Fruit fly (Drosophila melanogaster) Kc167 (cell line): Measurements from ENCODE around the gene CG16824.

ENCODE experiments used
- Myc ChIP-seq: fragments of >200 bp; optimal IDR thresholded peaks from 2 replicates; lab custom pipeline; 2017; ENCODE audit warnings: missing external identifiers
- Sin3A ChIP-seq: fragments of >200 bp; optimal IDR thresholded peaks from 2 replicates; lab custom pipeline; 2018; ENCODE audit warnings: missing external identifiers
- h ChIP-seq: fragments of >200 bp; optimal IDR thresholded peaks from 3 replicates; lab custom pipeline; 2018; ENCODE audit warnings: missing external identifiers
- insv ChIP-seq: fragments of >200 bp; optimal IDR thresholded peaks from 3 replicates; lab custom pipeline; 2018; ENCODE audit warnings: missing external identifiers
- psq ChIP-seq: fragments of >200 bp; optimal IDR thresholded peaks from 2 replicates; lab custom pipeline; 2017; ENCODE audit warnings: missing external identifiers
- ttk ChIP-seq: sonication (Bioruptor generic); optimal IDR thresholded peaks from 2 replicates; lab custom pipeline; 2017; ENCODE audit warnings: missing external identifiers

CG16824 gene

DNA sequence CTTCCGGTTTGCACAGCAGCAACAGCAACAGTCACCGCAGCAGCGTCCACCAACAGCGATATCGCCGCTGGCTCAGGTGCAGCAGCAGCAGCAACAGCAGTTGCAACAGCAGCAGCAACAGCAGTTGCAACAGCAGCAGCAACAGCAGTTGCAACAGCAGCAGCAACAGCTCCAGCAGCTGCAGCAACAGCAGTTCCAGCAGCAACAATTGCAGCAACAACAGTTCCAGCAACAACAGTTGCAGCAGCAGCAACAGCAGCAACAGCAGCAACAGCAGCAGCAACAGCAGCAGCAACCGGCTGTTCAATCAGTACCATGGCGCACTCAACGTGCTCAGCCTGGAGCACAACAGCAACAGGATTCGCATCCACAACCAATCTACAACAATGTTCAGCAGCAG, 20.3 kb upstream of the CG16824 start:
- TF ChIP-seq insv (lab: Kevin White, UChicago), result no peak
- TF ChIP-seq ttk (lab: Kevin White, UChicago), result no peak
- no peak for TF ChIP-seq Sin3A (lab: Kevin White, UChicago)
- TF ChIP-seq psq (lab: Kevin White, UChicago), result no peak
- no peak for TF ChIP-seq Myc (lab: Kevin White, UChicago)
- no peak for TF ChIP-seq h

DNA sequence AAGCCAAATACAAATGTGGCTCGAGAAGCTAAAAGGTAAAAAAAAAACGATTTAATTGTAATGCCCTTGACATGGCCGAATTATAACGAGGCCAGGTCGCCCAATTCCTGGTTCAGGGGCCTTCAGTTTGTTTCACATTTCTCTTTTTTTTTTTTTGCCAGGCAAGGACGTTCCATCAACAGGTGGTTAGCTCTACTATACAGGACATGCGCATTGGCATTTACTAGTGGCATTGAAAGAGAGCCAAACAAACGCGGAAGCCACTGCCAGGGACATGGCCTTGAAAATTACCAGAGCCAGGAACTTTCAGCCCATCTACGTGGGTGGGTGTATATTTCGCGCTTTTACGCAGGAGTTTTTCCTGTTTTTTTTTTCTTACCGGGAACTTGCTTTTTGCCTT, 7.0 kb upstream of the CG16824 start:
- TF ChIP-seq h (no peak), Sin3A (lab: Kevin White, UChicago) (no peak), Myc (lab: Kevin White, UChicago) (no peak), ttk (lab: Kevin White, UChicago) (no peak), insv (lab: Kevin White, UChicago) (no peak), psq (lab: Kevin White, UChicago) (no peak)

DNA sequence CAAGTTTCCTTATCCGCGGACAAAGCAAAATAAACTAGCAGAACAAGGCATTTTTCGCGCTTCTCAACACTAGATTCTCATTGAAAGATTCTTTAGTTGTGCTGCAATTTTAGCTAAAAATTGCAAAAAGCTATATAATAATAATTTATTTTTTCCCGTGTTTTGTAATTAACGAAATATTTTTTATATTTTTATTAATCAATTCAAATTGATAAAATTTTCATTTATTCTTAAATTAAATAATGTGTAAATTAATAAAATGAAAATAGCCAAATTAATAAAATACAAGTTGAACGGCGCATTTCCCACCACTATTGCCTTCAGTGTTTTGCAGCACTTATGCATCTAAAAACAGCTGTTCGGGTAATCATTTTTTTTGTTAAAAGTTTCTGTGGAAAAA, 6.4 kb upstream of the CG16824 start, which contains the start of the genes Drep4 and Uvrag:
Gene Drep4 (minus strand): TSS at position 7 of the 400 bp plus-strand sequence.
Gene Uvrag (plus strand): TSS at position 322 of the 400 bp plus-strand sequence.
- TF ChIP-seq Sin3A (lab: Kevin White, UChicago) (no peak), psq (lab: Kevin White, UChicago) (no peak), ttk (lab: Kevin White, UChicago) (no peak), insv (lab: Kevin White, UChicago) (no peak), Myc (lab: Kevin White, UChicago) (no peak), h (no peak)

DNA sequence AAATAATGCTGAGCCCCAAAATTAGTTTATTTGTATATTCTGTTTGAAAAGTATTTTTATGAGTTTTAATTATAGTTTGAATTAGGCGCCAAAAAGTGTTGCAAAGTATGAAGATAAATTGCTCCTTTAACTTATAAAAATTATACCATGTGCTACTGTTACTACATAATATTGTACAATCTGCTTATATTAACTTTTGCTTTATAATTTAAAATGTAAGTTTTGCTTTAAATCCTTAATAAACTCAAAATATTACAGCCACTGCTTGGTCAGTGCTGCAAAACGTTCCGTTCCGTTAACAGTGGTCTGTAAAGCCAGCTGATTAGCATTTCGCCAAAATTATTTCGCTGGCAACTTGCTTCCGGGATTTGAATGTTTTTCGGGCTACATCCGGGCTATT, 3.1 kb upstream of the CG16824 start, which contains the start of gene CG31729:
Gene CG31729 (plus strand): TSS at position 309 of the 400 bp plus-strand sequence.
- TF ChIP-seq Sin3A (lab: Kevin White, UChicago) (no peak), insv (lab: Kevin White, UChicago) (no peak), Myc (lab: Kevin White, UChicago) (no peak), h (no peak), psq (lab: Kevin White, UChicago) (no peak), ttk (lab: Kevin White, UChicago) (no peak)

DNA sequence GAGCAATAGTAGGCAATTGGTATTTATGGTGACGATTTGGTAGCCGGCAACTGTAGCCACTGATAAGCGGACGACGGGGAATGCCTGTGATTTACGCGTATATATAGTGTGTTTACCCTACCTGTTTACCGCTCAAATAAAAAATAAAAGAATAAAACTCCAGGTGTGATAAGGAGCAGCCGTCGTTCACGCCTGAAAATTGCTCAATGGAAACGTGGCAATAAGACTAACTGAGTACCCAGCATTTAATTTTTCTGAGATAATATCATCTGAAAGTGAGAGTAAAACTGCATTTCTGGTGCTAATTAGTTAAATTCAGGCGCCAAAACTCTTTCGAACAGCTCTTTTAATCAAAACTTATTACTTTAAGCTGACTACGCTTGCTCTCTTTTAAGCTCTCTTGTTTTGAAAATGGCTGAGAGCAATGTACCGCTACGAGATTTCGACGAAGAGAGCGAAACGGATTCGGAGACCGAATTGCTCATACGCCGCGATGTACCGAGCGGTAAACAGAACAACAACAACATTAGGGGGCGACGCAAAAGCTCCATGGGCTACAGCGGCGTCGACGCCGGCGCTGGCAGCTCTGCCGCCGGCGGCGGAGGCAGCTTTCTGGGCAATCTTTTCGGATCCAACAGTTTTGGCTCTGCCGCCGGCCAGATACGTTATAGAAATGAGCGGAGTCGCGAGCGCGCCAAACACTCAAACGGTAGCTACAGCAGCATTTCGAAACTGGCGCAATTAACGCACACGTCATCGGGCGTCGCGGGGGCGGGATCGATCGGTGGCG, 2.3 kb upstream of the CG16824 start:
- TF ChIP-seq Sin3A (lab: Kevin White, UChicago), result no peak
- no peak for TF ChIP-seq Myc (lab: Kevin White, UChicago)
- no peak for TF ChIP-seq h
- TF ChIP-seq insv (lab: Kevin White, UChicago), result no peak
- no peak for TF ChIP-seq ttk (lab: Kevin White, UChicago)
- no peak for TF ChIP-seq psq (lab: Kevin White, UChicago)

DNA sequence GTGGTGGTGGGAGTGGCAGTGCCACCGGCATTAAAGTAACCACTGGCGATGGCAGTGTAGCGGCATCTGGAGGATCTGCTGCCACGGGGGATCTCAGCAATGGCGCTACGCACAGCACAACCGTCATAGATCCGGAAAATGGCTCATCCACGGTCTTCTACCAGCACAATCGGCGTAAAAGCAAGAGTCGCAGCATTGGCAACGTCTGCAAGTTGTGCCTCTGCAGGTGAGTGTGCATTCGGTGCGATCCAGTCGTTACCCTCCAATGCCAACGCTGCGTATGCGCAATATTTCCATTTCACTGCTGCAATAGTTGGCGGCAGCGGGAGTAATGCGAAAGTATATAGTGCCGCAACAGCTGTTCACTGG, 1.8 kb upstream of the CG16824 start:
- TF ChIP-seq psq (lab: Kevin White, UChicago) (no peak), h (no peak), Myc (lab: Kevin White, UChicago) (no peak), Sin3A (lab: Kevin White, UChicago) (no peak)

DNA sequence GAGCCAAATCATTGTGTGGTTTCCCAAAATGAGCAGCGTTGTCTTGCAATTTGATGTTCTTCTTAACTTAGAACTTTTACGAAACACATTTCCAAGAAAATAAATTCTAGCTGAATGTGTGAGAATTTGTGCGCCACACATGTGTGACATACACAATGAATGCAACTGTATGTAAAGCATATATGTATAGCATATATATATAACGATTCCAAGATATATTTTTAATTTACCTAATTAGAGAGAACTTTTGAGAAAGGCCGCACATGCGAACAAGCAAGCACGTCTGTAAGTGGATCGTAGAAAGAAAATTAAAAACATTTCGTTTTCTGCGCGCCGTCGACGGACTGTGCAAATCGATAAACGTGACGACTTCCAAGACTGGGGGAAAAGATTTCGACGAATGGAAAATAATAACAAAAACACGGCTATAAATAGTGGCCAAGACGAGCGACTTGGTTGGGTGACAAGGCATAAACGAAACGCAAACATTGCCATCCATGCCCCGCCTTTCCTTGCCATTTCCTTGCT, 785 bp upstream of the CG16824 start:
- TF ChIP-seq Sin3A (lab: Kevin White, UChicago) (no peak), h (no peak)

DNA sequence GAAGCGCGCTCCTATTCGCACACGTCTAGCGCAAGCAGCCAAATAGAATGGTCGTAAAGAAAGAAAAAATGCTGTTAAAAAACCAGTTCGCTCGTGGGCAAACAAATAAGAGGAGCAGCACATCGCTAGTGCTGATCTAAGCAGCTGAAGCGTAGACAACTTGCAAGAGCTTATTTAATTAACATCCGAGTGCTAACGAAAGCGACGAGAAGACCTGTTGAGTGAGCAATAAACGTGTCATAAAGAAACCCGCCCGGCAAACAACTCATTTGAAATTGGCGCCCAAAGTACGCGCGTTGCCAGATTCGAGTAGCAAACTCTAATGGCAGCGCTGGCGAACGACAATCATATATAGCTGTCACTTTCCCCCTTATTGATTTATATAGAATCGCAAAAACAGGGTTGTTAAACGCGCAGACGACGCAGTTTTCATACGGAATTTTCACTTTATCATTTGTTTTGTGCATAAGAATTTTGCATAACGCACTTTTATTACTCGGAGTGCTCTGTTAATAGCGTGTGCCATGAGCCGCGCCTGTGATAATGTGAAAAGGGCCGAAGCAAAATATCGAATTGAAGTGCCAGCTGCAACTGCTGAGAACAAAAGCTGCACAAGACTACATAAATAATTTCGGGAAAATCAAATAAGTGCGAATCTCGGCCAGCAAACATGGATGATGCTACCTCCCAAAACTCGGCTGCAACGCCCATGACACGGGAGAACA, 3.3 kb downstream of the CG16824 start:
- TF ChIP-seq psq (lab: Kevin White, UChicago), result no peak
- TF ChIP-seq ttk (lab: Kevin White, UChicago), result no peak
- no peak for TF ChIP-seq h
- TF ChIP-seq insv (lab: Kevin White, UChicago), result no peak
- no peak for TF ChIP-seq Sin3A (lab: Kevin White, UChicago)
- TF ChIP-seq Myc (lab: Kevin White, UChicago), result no peak

DNA sequence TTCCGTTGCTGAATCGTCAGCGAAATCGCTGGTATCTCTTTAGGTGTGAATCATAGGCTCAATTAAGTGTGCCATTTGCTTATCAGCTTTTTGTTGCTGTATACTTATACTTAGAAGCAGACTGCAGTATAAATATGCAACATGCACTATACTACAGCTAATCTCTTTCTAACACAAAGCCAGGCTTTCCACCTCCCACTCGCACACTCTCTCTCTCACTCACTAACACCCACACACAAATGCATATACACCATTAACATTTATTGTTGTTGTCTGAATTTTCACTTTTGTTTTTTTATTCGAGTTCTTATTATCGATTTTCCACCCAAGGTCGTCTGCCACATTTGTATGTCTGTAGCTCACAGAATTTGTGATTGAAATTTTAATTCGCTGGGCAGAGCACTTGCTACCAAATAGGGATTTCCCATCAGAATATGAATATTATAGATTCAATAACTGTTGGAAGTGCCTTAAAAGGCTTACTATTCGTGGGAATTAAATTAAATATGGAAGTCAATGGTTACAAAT, 4.0 kb downstream of the CG16824 start:
- no peak for TF ChIP-seq insv (lab: Kevin White, UChicago)
- no peak for TF ChIP-seq h
- TF ChIP-seq psq (lab: Kevin White, UChicago), result no peak
- no peak for TF ChIP-seq Myc (lab: Kevin White, UChicago)
- TF ChIP-seq ttk (lab: Kevin White, UChicago), result no peak
- no peak for TF ChIP-seq Sin3A (lab: Kevin White, UChicago)

DNA sequence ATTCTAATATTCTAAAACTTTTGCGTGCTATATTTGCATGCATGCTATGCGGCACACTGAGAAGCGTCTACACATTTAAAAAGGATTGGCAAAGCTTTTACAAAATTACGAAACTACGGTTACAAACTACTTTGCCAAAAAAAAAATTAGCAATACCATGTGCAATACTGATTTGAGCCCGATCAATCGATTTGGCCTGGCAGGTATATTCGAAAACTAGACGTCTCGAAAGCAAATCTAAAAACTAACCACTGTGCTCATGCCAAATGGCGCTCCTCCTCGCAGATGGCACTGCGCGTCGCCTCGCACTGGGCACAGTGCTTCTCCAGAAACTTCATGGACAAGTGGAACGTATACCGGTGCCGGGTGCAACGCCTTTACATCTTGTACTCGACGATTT, 11.7 kb downstream of the CG16824 start, which contains the start of gene CG16825:
Gene CG16825 (plus strand): TSS at position 301 of the 400 bp plus-strand sequence.
- TF ChIP-seq Myc (lab: Kevin White, UChicago) (no peak), h (no peak), insv (lab: Kevin White, UChicago) (no peak), ttk (lab: Kevin White, UChicago) (no peak), psq (lab: Kevin White, UChicago) (no peak), Sin3A (lab: Kevin White, UChicago) (no peak)

dm6 chr2L:13305000-13305399, 12.2 kb downstream of the CG16824 start:
- TF ChIP-seq psq (lab: Kevin White, UChicago) (no peak), ttk (lab: Kevin White, UChicago) (no peak), h (no peak), Sin3A (lab: Kevin White, UChicago) (no peak)
